Fruit fly (Drosophila melanogaster): ENCODE results near the gene CG12883.

dm6 chr3R:27679667-27680066, 576 bp downstream of the CG12883 start:
- TF ChIP-seq lola (GFP tag; optimal IDR thresholded peaks at IDR 0.05) = no peak
- no peak for TF ChIP-seq HLH106 (tag; optimal IDR thresholded peaks at IDR 0.05)
- no peak for TF ChIP-seq N (GFP tag; optimal IDR thresholded peaks at IDR 0.05)
- TF ChIP-seq sv (GFP tag; optimal IDR thresholded peaks at IDR 0.05) = no peak
- no peak for TF ChIP-seq fru (GFP tag; optimal IDR thresholded peaks at IDR 0.05)
- no peak for TF ChIP-seq usp (GFP tag; optimal IDR thresholded peaks at IDR 0.05)
- no peak for TF ChIP-seq rgr (GFP tag; optimal IDR thresholded peaks at IDR 0.05)
- TF ChIP-seq CrebA (GFP tag; optimal IDR thresholded peaks at IDR 0.05; ENCODE audit: borderline replicate concordance) = no peak
- TF ChIP-seq h (GFP tag; optimal IDR thresholded peaks at IDR 0.05) = no peak
- TF ChIP-seq psq (GFP tag; optimal IDR thresholded peaks at IDR 0.05) = no peak
- no peak for TF ChIP-seq Vsx2 (GFP tag; optimal IDR thresholded peaks at IDR 0.05; ENCODE audit: partially characterized antibody)
- TF ChIP-seq dmrt93B (GFP tag; optimal IDR thresholded peaks at IDR 0.05) = no peak

Data from whole organism, wandering third instar larva.